Worm (Caenorhabditis elegans): ENCODE results near the gene Y119D3B.21.

- TF ChIP-seq nhr-19 (GFP tag; conservative IDR thresholded peaks at IDR 0.05) (no peak), nhr-237 (tag; optimal IDR thresholded peaks at IDR 0.05) (no peak), ceh-63 (GFP tag; optimal IDR thresholded peaks at IDR 0.05) (no peak), pqm-1 (tag; optimal IDR thresholded peaks at IDR 0.05) (no peak), grh-1 (GFP tag; IDR thresholded peaks at IDR 0.05) (no peak), aha-1 (tag; optimal IDR thresholded peaks at IDR 0.05) (no peak), fkh-10 (GFP tag; optimal IDR thresholded peaks at IDR 0.05) (no peak), aly-2 (tag; optimal IDR thresholded peaks at IDR 0.05) (no peak)
Measured at ce11 chrIII:1231186-1231585, 16.4 kb downstream of the Y119D3B.21 start.

Measured in whole organism, L1 larva.